Worm (Caenorhabditis elegans) whole organism, L1 larva: Measurements from ENCODE around the gene R05C11.2.
A peak's percentile ranks its signal among the peaks of the same experiment; 100 is the strongest.

Experiments used
- C34B4.2 ChIP-seq: sonication (generic microtip); optimal IDR thresholded peaks from 2 replicates; lab custom pipeline; 2017; ENCODE audit warnings: mild to moderate bottlenecking, missing genetic modification characterization, missing compliant biosample characterization
- alr-1 ChIP-seq: fragments of 200-800 bp; sonication (Bioruptor generic); optimal IDR thresholded peaks from 2 replicates; lab custom pipeline; 2018; ENCODE audit warnings: borderline replicate concordance, mild to moderate bottlenecking, missing genetic modification characterization, missing compliant biosample characterization
- ceh-8 ChIP-seq: fragments of 200-800 bp; sonication (Bioruptor generic); optimal IDR thresholded peaks from 2 replicates; lab custom pipeline; 2018; ENCODE audit warnings: mild to moderate bottlenecking, missing genetic modification characterization, moderate library complexity, missing compliant biosample characterization
- ceh-88 ChIP-seq: fragments of 200-800 bp; sonication (Bioruptor generic); IDR thresholded peaks from 2 replicates; pipeline ENCODE4 v1.3.6; 2022; ENCODE audit warnings: missing genetic modification characterization, missing compliant biosample characterization
- ceh-90 ChIP-seq: sonication (generic microtip); optimal IDR thresholded peaks from 2 replicates; lab custom pipeline; 2016; ENCODE audit warnings: missing genetic modification characterization, missing compliant biosample characterization
- ces-1 ChIP-seq: fragments of 150-350 bp; optimal IDR thresholded peaks from 2 replicates; lab custom pipeline; 2014; ENCODE audit warnings: missing biosample characterization, missing genetic modification reagents, missing genetic modification characterization
- dsc-1 ChIP-seq: sonication (generic microtip); optimal IDR thresholded peaks from 2 replicates; lab custom pipeline; 2016; ENCODE audit warnings: mild to moderate bottlenecking, missing genetic modification characterization, missing compliant biosample characterization
- efl-1 ChIP-seq, 4 experiments: fragments of 150-350 bp; optimal IDR thresholded peaks in 3 of 4; peaks in 1 of 4; 1 replicate in 1 of 4; 2 replicates in 3 of 4; lab custom pipeline; 2014; ENCODE audit warnings: missing biosample characterization in 2 of 4, missing genetic modification characterization in 2 of 4, missing genetic modification reagents in 2 of 4
- elt-3 ChIP-seq, 6 experiments: fragments of 150-350 bp in 1 of 6; sonication (generic microtip); optimal IDR thresholded peaks; 2 replicates each; lab custom pipeline; 2017 to 2018; ENCODE audit warnings: missing biosample characterization in 6 of 6, missing genetic modification characterization in 6 of 6, inconsistent platforms in 1 of 6
- fkh-10 ChIP-seq: sonication (generic microtip); optimal IDR thresholded peaks from 2 replicates; lab custom pipeline; 2017; ENCODE audit warnings: missing biosample characterization, missing genetic modification reagents, missing genetic modification characterization
- fkh-4 ChIP-seq: sonication (generic microtip); optimal IDR thresholded peaks from 2 replicates; lab custom pipeline; 2016; ENCODE audit warnings: missing compliant biosample characterization, missing genetic modification characterization, borderline replicate concordance
- isw-1 ChIP-seq: fragments of 200-800 bp; sonication (Bioruptor generic); IDR thresholded peaks from 2 replicates; pipeline ENCODE4 v1.3.6; 2022; ENCODE audit warnings: missing genetic modification characterization, missing compliant biosample characterization
- mdl-1 ChIP-seq, 2 experiments: fragments of 150-350 bp; optimal IDR thresholded peaks; 2 replicates each; lab custom pipeline; 2014 to 2017; ENCODE audit warnings: missing biosample characterization in 2 of 2, missing genetic modification characterization in 2 of 2, inconsistent platforms in 1 of 2
- mep-1 ChIP-seq: fragments of 150-350 bp; optimal IDR thresholded peaks from 2 replicates; lab custom pipeline; 2014; ENCODE audit warnings: missing biosample characterization, missing genetic modification characterization
- nhr-76 ChIP-seq: sonication (generic microtip); optimal IDR thresholded peaks from 2 replicates; lab custom pipeline; 2017; ENCODE audit warnings: missing biosample characterization, missing genetic modification characterization
- sup-37 ChIP-seq: fragments of 200-800 bp; sonication (Bioruptor generic); optimal IDR thresholded peaks from 2 replicates; lab custom pipeline; 2018; ENCODE audit warnings: mild to moderate bottlenecking, missing genetic modification characterization, missing compliant biosample characterization

The R05C11.2 gene

DNA sequence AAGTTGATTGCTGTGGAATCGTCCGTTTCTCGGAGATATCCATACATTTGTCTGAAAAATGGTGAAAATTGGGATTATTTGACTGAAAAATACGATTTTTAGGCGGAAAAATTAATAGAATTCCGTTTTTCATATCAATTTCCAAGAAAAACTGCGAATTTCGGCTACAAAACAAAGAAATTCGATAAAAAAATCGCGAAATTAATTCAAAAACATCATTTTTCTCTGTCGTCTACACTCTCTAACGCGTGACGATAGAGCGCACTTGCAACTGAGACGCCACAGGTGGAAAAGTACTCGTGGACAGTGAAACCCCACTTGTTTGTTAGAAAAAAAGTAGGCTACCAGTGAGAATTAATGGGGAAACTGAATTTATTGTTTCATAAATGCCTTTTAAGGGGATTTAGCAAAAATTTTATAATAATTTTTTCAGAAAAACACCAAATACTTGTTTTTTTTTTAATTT, 25.9 kb downstream of the R05C11.2 start, which contains the start of gene cpsf-1 (continued):
- no peak for TF ChIP-seq C34B4.2 (tag; lab: Kevin White, UChicago)
- peak; percentile 24 for TF ChIP-seq fkh-4 (tag; lab: Kevin White, UChicago)
- TF ChIP-seq efl-1 (optimal IDR thresholded peaks at IDR 0.05; lab: Kevin White, UChicago), result peak; percentile 88 to 92
- TF ChIP-seq efl-1 (GFP tag; optimal IDR thresholded peaks at IDR 0.05 in 1 of 2; lab: Kevin White, UChicago), result peak; percentile 83 to 98
- TF ChIP-seq nhr-76 (tag; lab: Kevin White, UChicago), result no peak
- peak in 1 of 2 experiments; percentile 83 for TF ChIP-seq mdl-1 (tag; optimal IDR thresholded peaks at IDR 0.05; lab: Kevin White, UChicago)
- TF ChIP-seq sup-37, result no peak
- no peak for TF ChIP-seq alr-1 (tag; lab: Kevin White, UChicago)
- TF ChIP-seq ceh-88, result no peak; the same call in 1 of the 2 replicates
- peak; percentile 73 for TF ChIP-seq isw-1 (GFP tag; lab: Robert Waterston, UW)

ce11 chrIV:2008920-2009319, 50.0 kb downstream of the R05C11.2 start:
- TF ChIP-seq fkh-10 (GFP tag; lab: Kevin White, UChicago) (no peak), mdl-1 (tag; optimal IDR thresholded peaks at IDR 0.05; lab: Kevin White, UChicago) (no peak), sup-37 (no peak), mep-1 (tag; lab: Kevin White, UChicago) (no peak), ces-1 (GFP tag; lab: Kevin White, UChicago) (no peak), elt-3 (tag; optimal IDR thresholded peaks at IDR 0.05; lab: Kevin White, UChicago) (no peak), ceh-90 (no peak), ceh-8 (no peak), dsc-1 (no peak)
- TF ChIP-seq, all 84 proteins: peak for 0
